Worm (Caenorhabditis elegans) whole organism, L1 larva: ENCODE results near the gene F14D7.8.

Experiments
- ama-1 ChIP-seq: fragments of 150-350 bp; optimal IDR thresholded peaks from 2 replicates; lab custom pipeline; 2014
- ceh-82 ChIP-seq, 3 experiments: fragments of 150-350 bp in 1 of 3; sonication (generic microtip) in 2 of 3; optimal IDR thresholded peaks; 2 replicates each; lab custom pipeline; 2014 to 2017; ENCODE audit warnings: missing biosample characterization in 3 of 3, missing genetic modification characterization in 3 of 3
- ces-1 ChIP-seq: fragments of 150-350 bp; optimal IDR thresholded peaks from 2 replicates; lab custom pipeline; 2014; ENCODE audit warnings: missing biosample characterization, missing genetic modification reagents, missing genetic modification characterization
- egl-13 ChIP-seq: sonication (generic microtip); optimal IDR thresholded peaks from 2 replicates; lab custom pipeline; 2016; ENCODE audit warnings: missing genotype, missing genetic modification reagents, missing genetic modification characterization, missing compliant biosample characterization
- grh-1 ChIP-seq: fragments of 200-800 bp; sonication (Bioruptor generic); IDR thresholded peaks from 2 replicates; pipeline ENCODE4 v1.3.6; 2022; ENCODE audit warnings: missing genetic modification reagents, missing genetic modification characterization, missing compliant biosample characterization
- lin-13 ChIP-seq: fragments of 150-350 bp; optimal IDR thresholded peaks from 2 replicates; lab custom pipeline; 2014; ENCODE audit warnings: missing biosample characterization, missing genetic modification reagents, missing genetic modification characterization
- nhr-77 ChIP-seq: fragments of 150-350 bp; optimal IDR thresholded peaks from 2 replicates; lab custom pipeline; 2014; ENCODE audit warnings: missing biosample characterization, missing genetic modification characterization
- nhr-84 ChIP-seq: sonication (generic microtip); optimal IDR thresholded peaks from 2 replicates; lab custom pipeline; 2017; ENCODE audit warnings: missing biosample characterization, missing genetic modification characterization

DNA sequence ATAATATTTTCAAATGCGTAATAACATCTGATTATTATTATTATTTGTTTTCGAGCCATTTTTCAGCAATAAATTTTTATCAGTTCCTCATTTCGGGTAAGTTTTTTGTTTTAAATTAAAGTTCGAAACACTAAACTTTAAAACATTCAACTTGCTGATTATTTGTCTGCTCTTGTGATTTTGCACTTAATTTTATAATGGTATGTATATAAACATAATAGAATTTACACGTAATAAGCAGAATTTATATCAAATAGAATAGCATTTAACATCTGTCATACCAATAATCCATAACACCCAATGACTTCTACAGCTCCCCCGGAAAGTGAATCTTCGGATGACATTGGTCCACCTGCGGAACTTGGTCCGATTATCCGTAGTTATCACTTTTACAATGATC, 20.5 kb upstream of the F14D7.8 start, which contains the start of gene srm-4:
- TF ChIP-seq ceh-82 (tag; optimal IDR thresholded peaks at IDR 0.05; lab: Kevin White, UChicago) (no peak), nhr-77 (tag; lab: Kevin White, UChicago) (no peak), ama-1 (lab: Kevin White, UChicago) (no peak), ces-1 (no peak), egl-13 (tag; lab: Kevin White, UChicago) (no peak), grh-1 (GFP tag; lab: Robert Waterston, UW) (no peak), nhr-84 (tag; lab: Kevin White, UChicago) (no peak), lin-13 (no peak)
